Worm (Caenorhabditis elegans): Measurements from ENCODE around the gene fbxa-128.
A peak's percentile ranks its signal among the peaks of the same experiment; 100 is the strongest.

- no peak for TF ChIP-seq him-1 (tag; optimal IDR thresholded peaks at IDR 0.05)
- TF ChIP-seq W03F9.2 (tag; optimal IDR thresholded peaks at IDR 0.05): peak; percentile 24
- no peak for TF ChIP-seq dao-5 (tag; optimal IDR thresholded peaks at IDR 0.05)
These were observed 51.5 kb downstream of the fbxa-128 start for ce11 chrIII:11087442-11087841.

Measured in whole organism, L4/young adult.